Worm (Caenorhabditis elegans) whole organism, late embryonic: ENCODE results near the gene Y54G2A.10.

Experiments
- C38D4.7 ChIP-seq: fragments of 200-800 bp; sonication (Bioruptor generic); optimal IDR thresholded peaks from 2 replicates; lab custom pipeline; 2018; ENCODE audit warnings: mild to moderate bottlenecking, missing genetic modification characterization, moderate library complexity, missing compliant biosample characterization
- F13H6.1 ChIP-seq: sonication (generic microtip); optimal IDR thresholded peaks from 2 replicates; lab custom pipeline; 2016; ENCODE audit warnings: missing genetic modification characterization, missing compliant biosample characterization
- K02D7.2 ChIP-seq: sonication (generic microtip); optimal IDR thresholded peaks from 2 replicates; lab custom pipeline; 2017; ENCODE audit warnings: mild to moderate bottlenecking, missing genetic modification characterization, missing compliant biosample characterization
- K09A11.1 ChIP-seq: sonication (generic microtip); optimal IDR thresholded peaks from 2 replicates; lab custom pipeline; 2017; ENCODE audit warnings: antibody characterized with exemption, mild to moderate bottlenecking, missing genetic modification characterization, missing compliant biosample characterization; ENCODE audit not compliant: insufficient read depth
- T23F11.4 ChIP-seq: fragments of 200-800 bp; sonication (Bioruptor generic); optimal IDR thresholded peaks from 2 replicates; lab custom pipeline; 2018; ENCODE audit warnings: mild to moderate bottlenecking, missing genetic modification characterization, missing compliant biosample characterization
- Y22D7AL.16 ChIP-seq: sonication (generic microtip); optimal IDR thresholded peaks from 2 replicates; lab custom pipeline; 2016; ENCODE audit warnings: missing genetic modification characterization, missing compliant biosample characterization
- ahr-1 ChIP-seq: sonication (generic microtip); optimal IDR thresholded peaks from 2 replicates; lab custom pipeline; 2016; ENCODE audit warnings: missing genetic modification characterization, missing compliant biosample characterization
- ceh-14 ChIP-seq: sonication (generic microtip); optimal IDR thresholded peaks from 2 replicates; lab custom pipeline; 2016; ENCODE audit warnings: missing genotype, missing genetic modification characterization, missing compliant biosample characterization
- ceh-18 ChIP-seq: sonication (generic microtip); optimal IDR thresholded peaks from 2 replicates; lab custom pipeline; 2016; ENCODE audit warnings: missing genetic modification characterization, missing compliant biosample characterization
- ceh-19 ChIP-seq: fragments of 200-800 bp; sonication (Bioruptor generic); optimal IDR thresholded peaks from 2 replicates; lab custom pipeline; 2018; ENCODE audit warnings: mild to moderate bottlenecking, missing genetic modification characterization, missing compliant biosample characterization
- ceh-24 ChIP-seq: sonication (generic microtip); optimal IDR thresholded peaks from 2 replicates; lab custom pipeline; 2016; ENCODE audit warnings: mild to moderate bottlenecking, missing genetic modification characterization, missing compliant biosample characterization
- ceh-30 ChIP-seq: fragments of 150-350 bp; optimal IDR thresholded peaks from 2 replicates; lab custom pipeline; 2014; ENCODE audit warnings: missing biosample characterization, missing genetic modification characterization
- ceh-34 ChIP-seq: sonication (generic microtip); optimal IDR thresholded peaks from 2 replicates; lab custom pipeline; 2016; ENCODE audit warnings: mild to moderate bottlenecking, missing genetic modification characterization, missing compliant biosample characterization
- ceh-48 ChIP-seq: sonication (generic microtip); optimal IDR thresholded peaks from 2 replicates; lab custom pipeline; 2016; ENCODE audit warnings: missing genetic modification characterization, inconsistent platforms, missing compliant biosample characterization
- ceh-6 ChIP-seq: fragments of 200-800 bp; sonication (Bioruptor generic); optimal IDR thresholded peaks from 2 replicates; lab custom pipeline; 2018; ENCODE audit warnings: mild to moderate bottlenecking, missing genetic modification characterization, missing compliant biosample characterization
- che-1 ChIP-seq: sonication (generic microtip); optimal IDR thresholded peaks from 2 replicates; lab custom pipeline; 2016; ENCODE audit warnings: mild to moderate bottlenecking, missing genetic modification characterization, missing compliant biosample characterization
- dmd-4 ChIP-seq: sonication (generic microtip); optimal IDR thresholded peaks from 2 replicates; lab custom pipeline; 2016; ENCODE audit warnings: borderline replicate concordance, missing genetic modification characterization, missing compliant biosample characterization
- dve-1 ChIP-seq: sonication (generic microtip); optimal IDR thresholded peaks from 2 replicates; lab custom pipeline; 2017; ENCODE audit warnings: antibody characterized with exemption, mild to moderate bottlenecking, missing genetic modification characterization, missing compliant biosample characterization
- elt-2 ChIP-seq: sonication (generic microtip); optimal IDR thresholded peaks from 2 replicates; lab custom pipeline; 2016; ENCODE audit warnings: missing genetic modification reagents, missing genetic modification characterization, missing compliant biosample characterization
- elt-4 ChIP-seq: sonication (generic microtip); optimal IDR thresholded peaks from 2 replicates; lab custom pipeline; 2016; ENCODE audit warnings: missing genetic modification characterization, missing compliant biosample characterization
- fax-1 ChIP-seq: sonication (generic microtip); optimal IDR thresholded peaks from 2 replicates; lab custom pipeline; 2016; ENCODE audit warnings: missing genotype, missing genetic modification characterization, missing compliant biosample characterization
- fkh-6 ChIP-seq: sonication (generic microtip); optimal IDR thresholded peaks from 2 replicates; lab custom pipeline; 2016; ENCODE audit warnings: missing genetic modification characterization, missing compliant biosample characterization
- hlh-13 ChIP-seq: fragments of 200-800 bp; sonication (Bioruptor generic); optimal IDR thresholded peaks from 2 replicates; lab custom pipeline; 2018; ENCODE audit warnings: mild to moderate bottlenecking, missing genetic modification characterization, missing compliant biosample characterization
- hlh-15 ChIP-seq: sonication (generic microtip); optimal IDR thresholded peaks from 2 replicates; lab custom pipeline; 2016; ENCODE audit warnings: missing genetic modification characterization, missing compliant biosample characterization
- hlh-30 ChIP-seq: sonication (generic microtip); optimal IDR thresholded peaks from 2 replicates; lab custom pipeline; 2017; ENCODE audit warnings: antibody characterized with exemption, missing genetic modification characterization, missing compliant biosample characterization; ENCODE audit not compliant: insufficient read depth
- hlh-8 ChIP-seq: sonication (generic microtip); optimal IDR thresholded peaks from 2 replicates; lab custom pipeline; 2016; ENCODE audit warnings: missing genotype, missing genetic modification characterization, missing compliant biosample characterization
- lin-11 ChIP-seq: fragments of 200-800 bp; sonication (Bioruptor generic); optimal IDR thresholded peaks from 2 replicates; lab custom pipeline; 2018; ENCODE audit warnings: mild to moderate bottlenecking, missing genetic modification characterization, missing compliant biosample characterization
- madf-2 ChIP-seq: sonication (generic microtip); optimal IDR thresholded peaks from 2 replicates; lab custom pipeline; 2017; ENCODE audit warnings: missing genetic modification characterization, missing compliant biosample characterization
- mec-3 ChIP-seq: sonication (generic microtip); optimal IDR thresholded peaks from 2 replicates; lab custom pipeline; 2016; ENCODE audit warnings: borderline replicate concordance, missing genetic modification characterization, missing compliant biosample characterization
- nfya-1 ChIP-seq: sonication (generic microtip); optimal IDR thresholded peaks from 2 replicates; lab custom pipeline; 2017; ENCODE audit warnings: missing genetic modification characterization, mild to moderate bottlenecking, missing compliant biosample characterization, antibody characterized with exemption, moderate library complexity
- nhr-11 ChIP-seq: fragments of 150-350 bp; optimal IDR thresholded peaks from 2 replicates; lab custom pipeline; 2014; ENCODE audit warnings: missing biosample characterization, missing genetic modification characterization
- nhr-232 ChIP-seq: sonication (generic microtip); optimal IDR thresholded peaks from 2 replicates; lab custom pipeline; 2016; ENCODE audit warnings: missing genetic modification characterization, missing compliant biosample characterization
- npax-4 ChIP-seq: sonication (generic microtip); optimal IDR thresholded peaks from 2 replicates; lab custom pipeline; 2016; ENCODE audit warnings: missing genetic modification characterization, missing compliant biosample characterization
- odd-2 ChIP-seq: sonication (generic microtip); optimal IDR thresholded peaks from 2 replicates; lab custom pipeline; 2017; ENCODE audit warnings: antibody characterized with exemption, mild to moderate bottlenecking, missing genetic modification characterization, missing compliant biosample characterization
- pag-3 ChIP-seq: sonication (generic microtip); optimal IDR thresholded peaks from 2 replicates; lab custom pipeline; 2016; ENCODE audit warnings: missing compliant biosample characterization, missing genetic modification characterization, borderline replicate concordance
- pat-9 ChIP-seq: fragments of 200-800 bp; sonication (Bioruptor generic); optimal IDR thresholded peaks from 2 replicates; lab custom pipeline; 2018; ENCODE audit warnings: mild to moderate bottlenecking, missing genetic modification characterization, moderate library complexity, missing compliant biosample characterization
- pha-2 ChIP-seq: sonication (generic microtip); optimal IDR thresholded peaks from 2 replicates; lab custom pipeline; 2017; ENCODE audit warnings: mild to moderate bottlenecking, missing genetic modification characterization, missing compliant biosample characterization
- pha-4 ChIP-seq: fragments of 150-350 bp; optimal IDR thresholded peaks from 2 replicates; lab custom pipeline; 2018; ENCODE audit warnings: missing biosample characterization, missing genetic modification reagents, missing genetic modification characterization
- pqm-1 ChIP-seq: sonication (generic microtip); optimal IDR thresholded peaks from 2 replicates; lab custom pipeline; 2016; ENCODE audit warnings: missing genetic modification characterization, missing compliant biosample characterization
- ref-2 ChIP-seq: sonication (generic microtip); optimal IDR thresholded peaks from 2 replicates; lab custom pipeline; 2016; ENCODE audit warnings: missing genetic modification characterization, missing compliant biosample characterization
- rnt-1 ChIP-seq: sonication (generic microtip); optimal IDR thresholded peaks from 2 replicates; lab custom pipeline; 2016; ENCODE audit warnings: missing genetic modification characterization, missing compliant biosample characterization
- sdc-2 ChIP-seq: sonication (generic microtip); optimal IDR thresholded peaks from 2 replicates; lab custom pipeline; 2016; ENCODE audit warnings: missing genotype, missing genetic modification characterization, missing compliant biosample characterization
- sox-2 ChIP-seq: fragments of 200-800 bp; sonication (Bioruptor generic); IDR thresholded peaks from 2 replicates; pipeline ENCODE4 v1.3.6; 2022; ENCODE audit warnings: missing genetic modification reagents, missing genetic modification characterization, missing compliant biosample characterization
- sox-4 ChIP-seq: sonication (generic microtip); optimal IDR thresholded peaks from 2 replicates; lab custom pipeline; 2017; ENCODE audit warnings: mild to moderate bottlenecking, missing genetic modification characterization, inconsistent platforms, missing compliant biosample characterization
- tbx-2 ChIP-seq: sonication (generic microtip); optimal IDR thresholded peaks from 2 replicates; lab custom pipeline; 2016; ENCODE audit warnings: missing genetic modification characterization, missing compliant biosample characterization
- tbx-7 ChIP-seq: sonication (generic microtip); optimal IDR thresholded peaks from 2 replicates; lab custom pipeline; 2016; ENCODE audit warnings: missing genotype, missing genetic modification characterization, missing compliant biosample characterization
- ttx-3 ChIP-seq: sonication (generic microtip); optimal IDR thresholded peaks from 2 replicates; lab custom pipeline; 2016; ENCODE audit warnings: missing genetic modification reagents, missing genetic modification characterization, missing compliant biosample characterization
- unc-55 ChIP-seq: sonication (generic microtip); optimal IDR thresholded peaks from 2 replicates; lab custom pipeline; 2017; ENCODE audit warnings: missing biosample characterization, missing genetic modification reagents, missing genetic modification characterization
- unc-86 ChIP-seq: sonication (generic microtip); optimal IDR thresholded peaks from 2 replicates; lab custom pipeline; 2016; ENCODE audit warnings: missing genetic modification characterization, missing compliant biosample characterization
- ztf-16 ChIP-seq: sonication (generic microtip); optimal IDR thresholded peaks from 2 replicates; lab custom pipeline; 2017; ENCODE audit warnings: missing genetic modification characterization, missing compliant biosample characterization

Gene Y54G2A.10

ce11 chrIV:2803652-2804051 lies 4.2 kb downstream of the Y54G2A.10 start, which contains the start of gene Y54G2A.32:
Gene Y54G2A.32 (plus strand): TSS chrIV:2803952.
- TF ChIP-seq pha-4 (no peak), mec-3 (no peak), F13H6.1 (tag; lab: Kevin White, UChicago) (no peak), nhr-232 (no peak), dmd-4 (tag; lab: Kevin White, UChicago) (no peak), ceh-14 (tag; lab: Kevin White, UChicago) (no peak), fax-1 (tag; lab: Kevin White, UChicago) (no peak), npax-4 (no peak), hlh-15 (tag; lab: Kevin White, UChicago) (no peak), K02D7.2 (no peak), nhr-11 (no peak), pag-3 (no peak), Y22D7AL.16 (no peak), sox-2 (GFP tag; lab: Robert Waterston, UW) (no peak), lin-11 (tag; lab: Kevin White, UChicago) (no peak), tbx-7 (tag; lab: Kevin White, UChicago) (no peak), odd-2 (tag; lab: Kevin White, UChicago) (no peak), rnt-1 (no peak), ceh-30 (tag; lab: Kevin White, UChicago) (no peak)

- TF ChIP-seq ahr-1 (tag; lab: Kevin White, UChicago) = peak; percentile 10
- peak; percentile 6 for TF ChIP-seq ceh-34
- peak; percentile 37 for TF ChIP-seq ttx-3
- TF ChIP-seq lin-11 (tag; lab: Kevin White, UChicago) = no peak
- TF ChIP-seq unc-86 (tag; lab: Kevin White, UChicago) = peak; percentile 51
- TF ChIP-seq dmd-4 (tag; lab: Kevin White, UChicago) = no peak
- peak; percentile 75 for TF ChIP-seq dve-1 (tag; lab: Kevin White, UChicago)
- TF ChIP-seq ceh-30 (tag; lab: Kevin White, UChicago) = no peak
- TF ChIP-seq hlh-13 = no peak
- peak; percentile 46 for TF ChIP-seq K02D7.2
- peak; percentile 41 for TF ChIP-seq C38D4.7 (GFP tag; lab: Kevin White, UChicago)
- peak; percentile 44 for TF ChIP-seq tbx-2 (tag; lab: Kevin White, UChicago)
- peak; percentile 47 for TF ChIP-seq nhr-232
- TF ChIP-seq madf-2 (tag; lab: Kevin White, UChicago) = peak; percentile 6
- TF ChIP-seq ceh-18 (tag; lab: Kevin White, UChicago) = peak; percentile 32
- no peak for TF ChIP-seq unc-55 (GFP tag; lab: Kevin White, UChicago)
- no peak for TF ChIP-seq hlh-8 (tag; lab: Kevin White, UChicago)
- peak; percentile 88 for TF ChIP-seq elt-2 (tag; lab: Kevin White, UChicago)
- TF ChIP-seq ztf-16 (tag; lab: Kevin White, UChicago) = peak; percentile 43
- TF ChIP-seq hlh-15 (tag; lab: Kevin White, UChicago) = no peak
- peak; percentile 5 for TF ChIP-seq K09A11.1
- TF ChIP-seq nfya-1 = no peak
- peak; percentile 49 for TF ChIP-seq Y22D7AL.16
- peak; percentile 43 for TF ChIP-seq pqm-1 (tag; lab: Kevin White, UChicago)
- no peak for TF ChIP-seq fkh-6 (tag; lab: Kevin White, UChicago)
- TF ChIP-seq elt-4 (tag; lab: Kevin White, UChicago) = no peak
- no peak for TF ChIP-seq rnt-1
- peak; percentile 31 for TF ChIP-seq che-1 (tag; lab: Kevin White, UChicago)
- TF ChIP-seq ceh-24 (tag; lab: Kevin White, UChicago) = no peak
- TF ChIP-seq ref-2 (tag; lab: Kevin White, UChicago) = peak; percentile 46
- peak; percentile 17 for TF ChIP-seq T23F11.4 (GFP tag; lab: Kevin White, UChicago)
- TF ChIP-seq ceh-19 (GFP tag; lab: Kevin White, UChicago) = no peak
- no peak for TF ChIP-seq F13H6.1 (tag; lab: Kevin White, UChicago)
- peak; percentile 66 for TF ChIP-seq sdc-2 (tag; lab: Kevin White, UChicago)
- TF ChIP-seq pat-9 (tag; lab: Kevin White, UChicago) = peak; percentile 39
- peak; percentile 23 for TF ChIP-seq ceh-6 (GFP tag; lab: Kevin White, UChicago)
- TF ChIP-seq ceh-48 (tag; lab: Kevin White, UChicago) = no peak
- TF ChIP-seq sox-4 (tag; lab: Kevin White, UChicago) = peak; percentile 22
- TF ChIP-seq hlh-30 (tag; lab: Kevin White, UChicago) = peak; percentile 79
- no peak for TF ChIP-seq pha-2 (tag; lab: Kevin White, UChicago)
- peak; percentile 26 for TF ChIP-seq tbx-7 (tag; lab: Kevin White, UChicago)
- TF ChIP-seq nhr-11 = no peak
Measured at ce11 chrIV:2805525-2805924, 6.0 kb downstream of the Y54G2A.10 start, which contains the start of gene Y54G2A.45. Gene Y54G2A.45 (plus strand): TSS chrIV:2805857.
